Worm (Caenorhabditis elegans): ENCODE measurements around the gene Y69F12A.1.

ce11 chrIII:7484765-7485164 lies 28.0 kb downstream of the Y69F12A.1 start:
- no peak for TF ChIP-seq unc-39 (tag; optimal IDR thresholded peaks at IDR 0.05)
- no peak for TF ChIP-seq unc-62 (GFP tag; optimal IDR thresholded peaks at IDR 0.05)
- no peak for TF ChIP-seq snpc-4 (tag; optimal IDR thresholded peaks at IDR 0.05)
- no peak for TF ChIP-seq nhr-12 (tag; optimal IDR thresholded peaks at IDR 0.05)
- no peak for TF ChIP-seq nhr-28 (tag; optimal IDR thresholded peaks at IDR 0.05)
